Worm (Caenorhabditis elegans): ENCODE measurements around the gene ubc-8.

- TF ChIP-seq elt-2 (tag; optimal IDR thresholded peaks at IDR 0.05) (no peak), ama-1 (optimal IDR thresholded peaks at IDR 0.05) (no peak), nhr-11 (tag; optimal IDR thresholded peaks at IDR 0.05) (no peak), hlh-6 (tag; optimal IDR thresholded peaks at IDR 0.05) (no peak), pha-4 (tag; optimal IDR thresholded peaks at IDR 0.05) (no peak), rnt-1 (tag; optimal IDR thresholded peaks at IDR 0.05) (no peak), unc-3 (GFP tag; conservative IDR thresholded peaks at IDR 0.05) (no peak), unc-3 (tag; optimal IDR thresholded peaks at IDR 0.05) (no peak), ceh-24 (tag; optimal IDR thresholded peaks at IDR 0.05) (no peak), nhr-232 (tag; optimal IDR thresholded peaks at IDR 0.05) (no peak), eyg-1 (tag; optimal IDR thresholded peaks at IDR 0.05) (no peak)
These were observed 3.1 kb downstream of the ubc-8 start, which contains the start of gene Y94H6A.5 for ce11 chrIV:2703927-2704401.
